ENCODE assay signal across 3 fruit fly cellular contexts in the genomic region with DNA sequence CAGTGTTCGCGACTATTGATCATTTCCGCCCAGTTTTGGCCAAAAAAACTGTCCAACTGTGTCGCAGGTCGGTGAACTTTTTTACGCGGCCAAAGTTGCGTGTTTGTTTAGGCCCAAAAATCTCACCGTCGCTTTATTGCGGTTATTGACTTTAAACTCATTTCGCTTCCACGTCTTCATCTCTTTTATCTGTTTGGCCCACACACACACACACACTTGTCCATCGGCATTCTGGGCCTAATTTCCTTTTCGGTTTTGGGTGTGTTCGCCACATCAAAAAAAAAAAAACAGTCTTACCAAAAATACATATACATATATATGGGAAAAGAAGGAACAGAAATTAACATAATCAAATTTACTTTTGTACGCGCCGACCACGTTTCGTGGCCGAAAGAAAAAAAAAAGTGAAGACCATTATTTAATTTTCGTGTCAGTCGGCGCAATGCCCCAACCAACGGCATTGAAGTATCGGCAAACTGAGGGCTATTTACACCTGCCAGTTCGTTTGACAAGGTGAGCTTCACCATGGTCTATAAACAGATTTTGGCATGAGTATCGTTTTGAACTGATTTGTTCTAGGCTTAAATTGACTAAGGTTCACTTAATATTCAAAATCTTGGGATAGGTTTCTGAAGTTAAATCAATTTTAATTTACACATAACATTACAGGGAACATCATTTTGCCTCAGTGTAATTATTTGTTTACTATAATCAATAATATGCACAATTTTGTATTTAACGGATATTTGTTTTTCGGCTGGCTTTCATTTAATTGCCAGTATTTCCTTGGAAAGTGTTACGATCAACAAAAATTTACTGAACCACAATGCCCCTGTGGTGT.
A peak's percentile ranks its signal among the peaks of the same experiment; 100 is the strongest.
TF ChIP-seq lines count a peak whose summit lies in the region.

A gene (plus strand): TSS at position 791 of the 841 bp plus-strand sequence.

- TF ChIP-seq CTCF in whole organism, embryonic (GFP tag; optimal IDR thresholded peaks at IDR 0.05; lab: Kevin White, UChicago) = no peak

TF ChIP-seq in whole organism, embryonic, 481 proteins besides CTCF, POLR2A, EP300 and RAD21 (continues in another document):
- TF ChIP-seq ATbp (GFP tag; optimal IDR thresholded peaks at IDR 0.05; lab: Kevin White, UChicago) = peak; percentile 19
- TF ChIP-seq wor (GFP tag; IDR thresholded peaks at IDR 0.05; lab: Robert Waterston, UW) = no peak
- TF ChIP-seq CG16813 (GFP tag; IDR thresholded peaks at IDR 0.05; lab: Robert Waterston, UW; ENCODE audit: partially characterized antibody) = no peak
- peak; percentile 67 for TF ChIP-seq sqz (GFP tag; optimal IDR thresholded peaks at IDR 0.05; lab: Kevin White, UChicago)
- no peak for TF ChIP-seq CG4617 (GFP tag; optimal IDR thresholded peaks at IDR 0.05; lab: Kevin White, UChicago; ENCODE audit: borderline replicate concordance)
- TF ChIP-seq CG11247 (GFP tag; IDR thresholded peaks at IDR 0.05; lab: Robert Waterston, UW) = no peak
- no peak for TF ChIP-seq Meics (GFP tag; optimal IDR thresholded peaks at IDR 0.05; lab: Kevin White, UChicago)
- TF ChIP-seq dm (GFP tag; optimal IDR thresholded peaks at IDR 0.05; lab: Kevin White, UChicago) = no peak
- TF ChIP-seq CG11456 (GFP tag; IDR thresholded peaks at IDR 0.05; lab: Robert Waterston, UW) = no peak
- no peak for TF ChIP-seq danr (GFP tag; IDR thresholded peaks at IDR 0.05; lab: Robert Waterston, UW)
- no peak for TF ChIP-seq da (GFP tag; optimal IDR thresholded peaks at IDR 0.05; lab: Kevin White, UChicago)
- TF ChIP-seq CG4424 (GFP tag; optimal IDR thresholded peaks at IDR 0.05; lab: Kevin White, UChicago) = no peak
- TF ChIP-seq sug (tag; optimal IDR thresholded peaks at IDR 0.05; lab: Kevin White, UChicago) = no peak
- no peak for TF ChIP-seq exex (tag; optimal IDR thresholded peaks at IDR 0.05; lab: Kevin White, UChicago)
- TF ChIP-seq prd (optimal IDR thresholded peaks at IDR 0.05; lab: Kevin White, UChicago) = no peak
- no peak for TF ChIP-seq prd (GFP tag; IDR thresholded peaks at IDR 0.05; lab: Robert Waterston, UW)
- TF ChIP-seq tna (GFP tag; IDR thresholded peaks at IDR 0.05; lab: Robert Waterston, UW; ENCODE audit: partially characterized antibody) = no peak
- TF ChIP-seq ci (GFP tag; IDR thresholded peaks at IDR 0.05; lab: Robert Waterston, UW) = no peak
- no peak for TF ChIP-seq Sox102F (GFP tag; optimal IDR thresholded peaks at IDR 0.05; lab: Kevin White, UChicago)
- no peak for TF ChIP-seq CG12299 (tag; optimal IDR thresholded peaks at IDR 0.05; lab: Kevin White, UChicago)
- no peak for TF ChIP-seq CG1602 (GFP tag; optimal IDR thresholded peaks at IDR 0.05; lab: Kevin White, UChicago)
- no peak for TF ChIP-seq CG9876 (GFP tag; optimal IDR thresholded peaks at IDR 0.05; lab: Kevin White, UChicago)
- no peak for TF ChIP-seq CoRest (tag; optimal IDR thresholded peaks at IDR 0.05; lab: Kevin White, UChicago)
- 0 out of 2 replicates have a peak, but pooled peaks have one; percentile 14 for TF ChIP-seq sob (GFP tag; IDR thresholded peaks at IDR 0.05; lab: Robert Waterston, UW)
- TF ChIP-seq wdn (GFP tag; IDR thresholded peaks at IDR 0.05; lab: Robert Waterston, UW) = no peak
- TF ChIP-seq Stat92E (GFP tag; optimal IDR thresholded peaks at IDR 0.05; lab: Kevin White, UChicago) = no peak
- no peak for TF ChIP-seq Adf1 (GFP tag; IDR thresholded peaks at IDR 0.05; lab: Robert Waterston, UW)
- TF ChIP-seq CG11560 (tag; IDR thresholded peaks at IDR 0.05; lab: Robert Waterston, UW) = no peak

TF ChIP-seq in whole organism, prepupa, 60 proteins besides CTCF, POLR2A, EP300 and RAD21:
- TF ChIP-seq Sox102F (GFP tag; optimal IDR thresholded peaks at IDR 0.05; lab: Kevin White, UChicago) (no peak), dac (GFP tag; optimal IDR thresholded peaks at IDR 0.05; lab: Kevin White, UChicago) (no peak), Ets21C (GFP tag; optimal IDR thresholded peaks at IDR 0.05; lab: Kevin White, UChicago) (no peak), CG8119 (GFP tag; IDR thresholded peaks at IDR 0.05; lab: Robert Waterston, UW) (no peak), CG6163 (GFP tag; IDR thresholded peaks at IDR 0.05; lab: Robert Waterston, UW) (no peak), Gug (GFP tag; IDR thresholded peaks at IDR 0.05; lab: Robert Waterston, UW) (no peak), Blimp-1 (GFP tag; optimal IDR thresholded peaks at IDR 0.05; lab: Kevin White, UChicago) (peak; percentile 50), fkh (GFP tag; optimal IDR thresholded peaks at IDR 0.05; lab: Kevin White, UChicago) (peak; percentile 59), CG11294 (GFP tag; IDR thresholded peaks at IDR 0.05; lab: Robert Waterston, UW) (no peak), Sox14 (GFP tag; optimal IDR thresholded peaks at IDR 0.05; lab: Kevin White, UChicago) (no peak), CG6854 (GFP tag; optimal IDR thresholded peaks at IDR 0.05; lab: Kevin White, UChicago) (peak; percentile 38), net (GFP tag; optimal IDR thresholded peaks at IDR 0.05; lab: Kevin White, UChicago) (no peak)

TF ChIP-seq in whole organism, wandering third instar larva, 38 proteins besides CTCF, POLR2A, EP300 and RAD21:
- TF ChIP-seq psq (GFP tag; optimal IDR thresholded peaks at IDR 0.05; lab: Kevin White, UChicago) = peak; percentile 45
- TF ChIP-seq N (GFP tag; optimal IDR thresholded peaks at IDR 0.05; lab: Kevin White, UChicago) = no peak
TF ChIP-seq in whole organism, wandering third instar larva: peak in this region for 1.
